Fruit fly (Drosophila melanogaster) Kc167 (cell line): ENCODE measurements around the gene CG8565.

Experiments
- Myc ChIP-seq: fragments of >200 bp; optimal IDR thresholded peaks from 2 replicates; lab custom pipeline; 2017; ENCODE audit warnings: missing external identifiers
- Sin3A ChIP-seq: fragments of >200 bp; optimal IDR thresholded peaks from 2 replicates; lab custom pipeline; 2018; ENCODE audit warnings: missing external identifiers
- insv ChIP-seq: fragments of >200 bp; optimal IDR thresholded peaks from 3 replicates; lab custom pipeline; 2018; ENCODE audit warnings: missing external identifiers
- psq ChIP-seq: fragments of >200 bp; optimal IDR thresholded peaks from 2 replicates; lab custom pipeline; 2017; ENCODE audit warnings: missing external identifiers
- ttk ChIP-seq: sonication (Bioruptor generic); optimal IDR thresholded peaks from 2 replicates; lab custom pipeline; 2017; ENCODE audit warnings: missing external identifiers

DNA sequence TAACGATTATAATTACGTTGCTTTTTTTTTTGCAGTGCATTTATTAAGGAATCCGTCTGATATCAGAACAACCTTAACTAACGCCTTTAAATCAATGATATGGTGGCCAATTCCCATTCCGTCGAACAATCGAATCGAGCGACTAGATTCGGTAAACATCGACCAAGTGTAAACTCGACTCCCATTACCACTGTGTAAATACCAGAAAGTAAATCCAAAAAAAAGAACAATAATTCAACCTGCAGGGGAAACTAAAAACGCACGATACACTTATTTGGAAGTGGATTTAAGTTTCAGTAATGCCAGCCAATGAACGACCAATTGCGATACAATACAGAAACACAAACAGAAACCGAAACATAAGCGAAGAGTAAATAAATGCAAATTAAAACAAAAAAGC, 32.1 kb upstream of the CG8565 start:
- no peak for TF ChIP-seq psq (lab: Kevin White, UChicago)
- no peak for TF ChIP-seq Myc
- no peak for TF ChIP-seq ttk
- no peak for TF ChIP-seq insv (lab: Kevin White, UChicago)
- no peak for TF ChIP-seq Sin3A
